Fruit fly (Drosophila melanogaster): ENCODE data around the gene CG8661.

CG8661 gene

DNA sequence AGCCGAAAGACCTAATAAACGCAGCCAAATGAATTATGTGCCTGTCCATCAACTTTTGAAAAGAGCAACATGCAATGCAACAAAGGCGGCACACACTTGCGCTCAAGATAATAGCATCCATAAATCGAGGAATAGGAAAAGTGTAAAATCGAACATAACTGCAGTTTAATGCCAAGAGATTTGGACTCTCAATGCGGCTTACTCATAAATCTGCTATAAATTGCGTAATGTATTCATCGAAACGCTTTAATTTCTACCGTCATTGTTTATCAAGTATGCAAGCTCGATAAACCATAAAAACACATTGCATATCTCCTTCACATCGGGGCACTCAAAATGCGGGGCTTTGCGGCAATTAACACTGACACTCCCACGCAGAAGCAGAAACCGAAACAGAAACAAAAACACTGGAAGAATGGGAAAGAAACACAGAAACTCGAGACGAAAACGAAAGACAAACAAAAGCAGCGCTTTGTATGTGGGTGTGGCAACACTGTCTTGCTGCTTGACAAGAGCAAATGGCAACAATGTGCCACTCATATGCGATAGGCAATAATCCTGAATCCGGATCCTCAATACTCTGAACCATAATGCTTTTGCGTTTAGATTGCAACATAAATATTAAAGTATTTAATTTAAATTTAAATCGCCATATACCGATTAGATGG is 13.8 kb upstream of the CG8661 start:
- TF ChIP-seq CG14711 (tag; optimal IDR thresholded peaks at IDR 0.05) = peak; percentile 49
- no peak for TF ChIP-seq bab1 (GFP tag; optimal IDR thresholded peaks at IDR 0.05)

DNA sequence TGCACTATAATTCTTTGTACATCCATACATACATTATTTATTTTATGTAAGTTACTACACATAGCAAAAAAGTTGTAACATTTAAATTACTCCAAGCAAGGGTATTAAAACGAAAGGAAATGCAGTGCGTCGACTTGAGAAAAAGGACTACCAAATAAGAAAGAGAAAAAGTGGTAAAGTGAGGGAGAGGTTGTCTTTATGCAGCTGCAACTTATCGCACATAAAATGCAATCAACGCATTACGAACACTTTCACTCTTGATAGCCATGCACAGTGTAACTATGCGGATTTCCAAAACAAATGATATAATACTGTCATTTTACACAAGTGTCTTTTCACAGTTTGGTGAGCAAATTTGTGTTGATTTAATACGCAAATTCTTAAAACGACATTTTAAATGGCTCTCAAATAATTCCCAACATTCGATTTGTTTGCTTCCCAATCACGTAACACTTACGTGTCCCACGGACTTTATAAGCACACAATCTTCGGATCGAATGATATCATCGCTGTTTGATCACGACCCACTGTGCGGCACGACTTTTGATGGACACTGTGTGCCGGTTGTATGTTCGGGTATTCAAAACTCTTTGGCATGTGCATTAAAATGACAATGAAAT is 12.9 kb upstream of the CG8661 start:
- TF ChIP-seq kay (GFP tag; ENCODE audit: borderline replicate concordance) (peak; percentile 5), tj (GFP tag; optimal IDR thresholded peaks at IDR 0.05) (no peak), bab1 (GFP tag; optimal IDR thresholded peaks at IDR 0.05) (peak; percentile 46), CG1620 (GFP tag; optimal IDR thresholded peaks at IDR 0.05) (peak; percentile 40), pad (GFP tag; optimal IDR thresholded peaks at IDR 0.05) (no peak)

DNA sequence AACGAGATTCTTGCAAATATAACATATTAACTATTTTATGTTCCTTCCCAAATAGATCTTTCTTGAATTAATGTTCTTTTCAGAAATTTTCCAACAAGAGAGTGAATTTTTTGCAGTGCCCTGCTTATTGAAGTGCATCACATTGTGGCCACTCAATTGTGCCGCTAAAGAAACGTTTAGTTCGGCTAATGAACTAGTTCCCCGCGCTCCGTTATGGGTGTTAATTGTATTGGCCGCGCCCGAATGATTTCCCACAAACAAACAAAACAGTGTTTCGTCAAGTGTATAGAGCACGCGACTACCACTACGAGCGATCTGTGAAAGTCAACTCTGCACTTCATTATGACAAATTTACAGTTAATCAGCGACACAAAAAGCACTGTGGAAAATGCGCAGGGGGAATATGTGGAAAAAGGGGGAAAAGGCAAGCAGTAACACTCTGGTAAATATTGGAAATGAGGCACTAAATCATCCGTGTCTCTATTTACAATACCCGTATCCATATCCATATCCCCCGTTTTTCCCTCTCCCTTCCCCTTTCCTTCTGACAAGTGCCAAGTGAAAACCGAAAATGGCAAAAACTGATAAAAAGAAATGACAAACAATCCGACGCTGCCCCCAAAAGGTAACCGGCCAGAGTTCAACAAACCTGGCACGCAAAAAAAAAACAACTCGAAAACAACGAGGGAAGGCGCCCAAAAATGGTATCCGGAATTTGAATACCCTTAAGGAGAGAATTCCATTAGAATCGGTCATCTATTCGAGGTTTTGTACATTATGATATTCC is 12.2 kb upstream of the CG8661 start:
- TF ChIP-seq tj (GFP tag; optimal IDR thresholded peaks at IDR 0.05) = peak; percentile 6
- peak; percentile 45 for TF ChIP-seq pad (GFP tag; optimal IDR thresholded peaks at IDR 0.05)
- no peak for TF ChIP-seq bab1 (GFP tag; optimal IDR thresholded peaks at IDR 0.05)

DNA sequence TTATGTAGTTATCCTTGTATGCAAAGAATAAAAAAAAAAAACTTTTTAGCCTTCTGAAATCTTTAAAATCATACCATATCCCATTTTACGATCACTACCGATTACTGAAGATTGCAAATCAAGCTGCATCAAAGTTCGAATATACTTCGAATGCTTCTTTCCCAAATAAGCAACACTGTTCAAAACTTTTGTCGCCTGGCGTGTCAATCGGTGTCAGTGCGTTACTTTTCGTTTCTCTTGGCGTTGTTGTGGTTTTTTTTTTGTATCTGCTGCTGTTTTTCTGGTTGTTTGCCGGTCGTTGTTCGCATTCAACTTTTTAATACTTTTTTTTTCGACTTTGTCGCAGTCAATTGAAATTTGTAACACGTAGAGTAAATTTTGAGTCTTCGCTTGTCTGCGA is 10.7 kb upstream of the CG8661 start:
- TF ChIP-seq CG12768 (GFP tag; optimal IDR thresholded peaks at IDR 0.05) (no peak), CG7045 (GFP tag; optimal IDR thresholded peaks at IDR 0.05) (no peak), cic (GFP tag; optimal IDR thresholded peaks at IDR 0.05) (no peak), CG5204 (GFP tag; optimal IDR thresholded peaks at IDR 0.05) (no peak), pad (GFP tag; optimal IDR thresholded peaks at IDR 0.05) (no peak), kay (GFP tag; ENCODE audit: borderline replicate concordance) (no peak)

DNA sequence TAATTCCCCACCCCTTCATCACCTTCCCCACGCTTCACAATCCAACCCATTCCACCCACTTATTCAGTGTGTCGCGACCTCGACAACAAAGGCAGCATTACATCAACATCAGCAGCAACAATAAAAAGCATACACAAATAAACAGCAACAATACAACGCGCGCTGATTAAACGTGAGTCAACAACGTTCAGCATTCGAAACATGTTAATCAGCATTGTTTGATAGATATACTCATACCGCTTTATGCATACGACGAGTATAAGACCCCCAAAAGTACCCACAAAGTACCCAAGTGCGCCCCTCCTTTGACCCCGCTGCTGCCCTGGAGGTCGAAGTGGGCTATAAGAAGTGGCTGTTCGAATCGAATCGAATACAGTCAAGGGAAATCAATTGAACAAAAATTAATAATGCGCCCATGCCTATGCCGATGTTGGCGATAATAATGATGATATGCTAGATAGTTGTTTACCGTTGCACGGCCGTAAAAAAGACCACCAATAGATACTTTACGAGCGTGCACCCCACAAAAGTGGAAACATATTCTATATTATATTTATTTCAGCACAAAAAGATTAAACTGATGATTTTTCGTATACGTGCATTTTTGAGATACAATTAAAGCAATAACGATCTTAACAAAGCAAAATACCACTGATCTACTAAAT is 10.0 kb upstream of the CG8661 start:
- TF ChIP-seq ovo (GFP tag; optimal IDR thresholded peaks at IDR 0.05) = no peak
- TF ChIP-seq Crg-1 (GFP tag; optimal IDR thresholded peaks at IDR 0.05) = no peak
- peak; percentile 2 for TF ChIP-seq CG12768 (GFP tag; optimal IDR thresholded peaks at IDR 0.05)
- no peak for TF ChIP-seq cic (GFP tag; optimal IDR thresholded peaks at IDR 0.05)
- no peak for TF ChIP-seq bab1 (GFP tag; optimal IDR thresholded peaks at IDR 0.05)
- TF ChIP-seq toe (GFP tag; optimal IDR thresholded peaks at IDR 0.05) = no peak
- TF ChIP-seq tj (GFP tag; optimal IDR thresholded peaks at IDR 0.05) = peak; percentile 82

DNA sequence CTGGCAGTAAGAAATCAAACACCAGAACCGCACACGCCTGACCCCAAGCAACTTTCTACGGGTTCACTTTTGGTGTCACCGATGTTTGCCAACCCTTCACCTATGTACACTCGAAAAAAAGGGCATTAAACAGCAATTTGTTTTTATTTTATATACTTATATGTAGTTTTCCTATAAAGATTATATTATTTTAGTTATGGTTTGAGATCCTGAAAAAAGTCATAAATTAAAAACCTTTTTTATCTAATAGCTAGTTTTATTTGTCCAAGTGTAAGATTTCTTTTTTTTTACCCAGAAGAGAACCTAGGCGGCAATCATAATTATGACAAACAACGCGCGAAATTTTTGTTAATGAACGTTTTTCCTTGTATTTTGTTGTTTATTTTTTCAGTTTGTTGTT is 9.1 kb upstream of the CG8661 start:
- peak; percentile 36 for TF ChIP-seq kay (GFP tag; ENCODE audit: borderline replicate concordance)
- TF ChIP-seq pad (GFP tag; optimal IDR thresholded peaks at IDR 0.05) = peak; percentile 6
- peak; percentile 85 for TF ChIP-seq bab1 (GFP tag; optimal IDR thresholded peaks at IDR 0.05)
- TF ChIP-seq tj (GFP tag; optimal IDR thresholded peaks at IDR 0.05) = no peak
- TF ChIP-seq CG1620 (GFP tag; optimal IDR thresholded peaks at IDR 0.05) = no peak
- peak; percentile 64 for TF ChIP-seq CG14711 (tag; optimal IDR thresholded peaks at IDR 0.05)

DNA sequence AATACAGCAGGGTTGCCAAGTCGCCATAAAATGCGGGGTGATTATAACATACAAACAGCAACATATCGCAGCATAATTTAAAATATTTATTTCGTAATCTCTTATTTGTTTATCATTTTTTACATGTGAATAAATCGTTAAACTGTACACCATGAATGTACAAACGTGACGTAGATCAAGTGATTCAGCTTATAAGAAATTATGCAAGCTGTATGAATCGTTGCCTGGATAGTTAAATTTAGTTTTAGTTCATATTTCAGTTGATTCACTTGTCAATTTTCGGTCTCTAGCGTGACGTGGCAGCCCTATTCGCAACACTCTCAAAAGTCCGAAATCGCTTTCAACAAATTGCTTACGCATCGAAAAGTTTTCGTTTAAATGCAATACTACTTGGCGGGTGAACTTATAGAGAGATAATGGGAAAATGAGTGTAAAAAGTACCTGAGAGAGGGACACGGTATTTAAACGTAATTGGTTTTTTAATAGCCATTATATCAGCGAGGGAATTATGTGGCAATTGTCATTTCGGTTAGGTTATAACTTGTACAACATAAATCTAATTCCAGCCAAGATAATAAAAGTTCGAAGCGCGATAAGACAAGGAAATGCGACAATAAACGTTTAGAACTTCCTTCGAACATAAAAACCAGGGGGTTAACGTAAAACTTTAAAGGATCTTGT is 7.9 kb upstream of the CG8661 start:
- peak; percentile 72 for TF ChIP-seq CG12768 (GFP tag; optimal IDR thresholded peaks at IDR 0.05)
- TF ChIP-seq CG7045 (GFP tag; optimal IDR thresholded peaks at IDR 0.05) = peak; percentile 58
- peak; percentile 74 for TF ChIP-seq Crg-1 (GFP tag; optimal IDR thresholded peaks at IDR 0.05)
- peak; percentile 71 for TF ChIP-seq Mnt (GFP tag; optimal IDR thresholded peaks at IDR 0.05)
- peak; percentile 82 for TF ChIP-seq Hr96 (GFP tag; optimal IDR thresholded peaks at IDR 0.05)
- peak; percentile 94 for TF ChIP-seq tj (GFP tag; optimal IDR thresholded peaks at IDR 0.05)
- TF ChIP-seq cnc (optimal IDR thresholded peaks at IDR 0.05) = no peak
- peak; percentile 94 for TF ChIP-seq CG11617 (GFP tag; optimal IDR thresholded peaks at IDR 0.05)
- peak; percentile 83 for TF ChIP-seq pad (GFP tag; optimal IDR thresholded peaks at IDR 0.05)
- peak; percentile 94 for TF ChIP-seq bab1 (GFP tag; optimal IDR thresholded peaks at IDR 0.05)
- peak; percentile 82 for TF ChIP-seq ovo (GFP tag; optimal IDR thresholded peaks at IDR 0.05)
- peak; percentile 44 for TF ChIP-seq toe (GFP tag; optimal IDR thresholded peaks at IDR 0.05)
- peak; percentile 77 for TF ChIP-seq CG5204 (GFP tag; optimal IDR thresholded peaks at IDR 0.05)
- TF ChIP-seq CG14711 (tag; optimal IDR thresholded peaks at IDR 0.05) = peak; percentile 93
- peak; percentile 82 for TF ChIP-seq CG1620 (GFP tag; optimal IDR thresholded peaks at IDR 0.05)
- no peak for TF ChIP-seq kay (GFP tag; ENCODE audit: borderline replicate concordance)
- peak; percentile 92 for TF ChIP-seq CG7101 (tag; optimal IDR thresholded peaks at IDR 0.05)
- no peak for TF ChIP-seq cic (GFP tag; optimal IDR thresholded peaks at IDR 0.05)
- peak; percentile 77 for TF ChIP-seq CG33017 (tag; optimal IDR thresholded peaks at IDR 0.05)
- TF ChIP-seq Clk (GFP tag; optimal IDR thresholded peaks at IDR 0.05) = no peak

Data from whole organism, adult.